Fruit fly (Drosophila melanogaster) whole organism, embryonic: ENCODE measurements around the gene APC4.

ENCODE experiments used
- Adf1 ChIP-seq: fragments of 200-800 bp; sonication (Bioruptor generic); IDR thresholded peaks from 2 replicates; pipeline ENCODE4 v1.3.6; 2022; ENCODE audit warnings: missing biosample characterization, missing genetic modification characterization
- Asciz ChIP-seq: fragments of 200-800 bp; sonication (Bioruptor generic); optimal IDR thresholded peaks from 2 replicates; lab custom pipeline; 2017; ENCODE audit warnings: missing biosample characterization, mild to moderate bottlenecking, missing genetic modification characterization, missing genetic modification reagents
- BtbVII ChIP-seq: fragments of 200-800 bp; sonication (Bioruptor generic); optimal IDR thresholded peaks from 3 replicates; lab custom pipeline; 2017; ENCODE audit warnings: missing biosample characterization, mild to moderate bottlenecking, missing genetic modification characterization
- CG10147 ChIP-seq: fragments of 200-800 bp; sonication (Bioruptor generic); optimal IDR thresholded peaks from 2 replicates; lab custom pipeline; 2019; ENCODE audit warnings: missing biosample characterization, mild to moderate bottlenecking, missing genetic modification characterization, moderate library complexity
- CG10267 ChIP-seq: fragments of 200-800 bp; sonication (Bioruptor generic); optimal IDR thresholded peaks from 2 replicates; lab custom pipeline; 2018; ENCODE audit warnings: missing biosample characterization, mild to moderate bottlenecking, missing genetic modification characterization, moderate library complexity
- CG10366 ChIP-seq: fragments of 200-800 bp; sonication (Bioruptor generic); IDR thresholded peaks from 2 replicates; pipeline ENCODE4 v1.3.6; 2022; ENCODE audit warnings: missing biosample characterization, missing genetic modification characterization
- CG12104 ChIP-seq: fragments of 200-800 bp; sonication (Bioruptor generic); optimal IDR thresholded peaks from 3 replicates; lab custom pipeline; 2016; ENCODE audit warnings: missing biosample characterization, missing genetic modification characterization
- CG12236 ChIP-seq: fragments of 200-800 bp; sonication (Bioruptor generic); optimal IDR thresholded peaks from 2 replicates; lab custom pipeline; 2016; ENCODE audit warnings: missing biosample characterization, missing genetic modification characterization
- CG13424 ChIP-seq: fragments of 200-800 bp; sonication (Bioruptor generic); optimal IDR thresholded peaks from 2 replicates; lab custom pipeline; 2019; ENCODE audit warnings: missing biosample characterization, mild to moderate bottlenecking, missing genetic modification characterization, moderate library complexity
- CG13775 ChIP-seq: fragments of 200-800 bp; sonication (Bioruptor generic); optimal IDR thresholded peaks from 3 replicates; lab custom pipeline; 2017; ENCODE audit warnings: missing biosample characterization, mild to moderate bottlenecking, missing genetic modification characterization
- CG14667 ChIP-seq: fragments of 200-800 bp; sonication (Bioruptor generic); IDR thresholded peaks from 2 replicates; pipeline ENCODE4 v1.3.6; 2022; ENCODE audit warnings: missing biosample characterization, missing genetic modification characterization
- CG15011 ChIP-seq: fragments of 200-800 bp; sonication (Bioruptor generic); optimal IDR thresholded peaks from 3 replicates; lab custom pipeline; 2018; ENCODE audit warnings: missing biosample characterization, mild to moderate bottlenecking, missing genetic modification characterization
- CG1647 ChIP-seq: fragments of 200-800 bp; sonication (Bioruptor generic); optimal IDR thresholded peaks from 3 replicates; lab custom pipeline; 2016; ENCODE audit warnings: missing biosample characterization, missing genetic modification characterization
- CG18011 ChIP-seq: fragments of 200-800 bp; sonication (Bioruptor generic); optimal IDR thresholded peaks from 2 replicates; lab custom pipeline; 2017; ENCODE audit warnings: missing biosample characterization, missing genetic modification characterization, mild to moderate bottlenecking, moderate library complexity, missing genotype
- CG2678 ChIP-seq: fragments of 200-800 bp; sonication (Bioruptor generic); optimal IDR thresholded peaks from 3 replicates; lab custom pipeline; 2019; ENCODE audit warnings: missing biosample characterization, mild to moderate bottlenecking, missing genetic modification characterization, moderate library complexity
- CG31365 ChIP-seq: fragments of 200-800 bp; sonication (Bioruptor generic); optimal IDR thresholded peaks from 2 replicates; lab custom pipeline; 2018; ENCODE audit warnings: missing biosample characterization, mild to moderate bottlenecking, missing genetic modification characterization
- CG34224 ChIP-seq: fragments of 200-800 bp; sonication (Bioruptor generic); IDR thresholded peaks from 3 replicates; pipeline ENCODE4 v1.3.6; 2022; ENCODE audit warnings: missing biosample characterization, missing genetic modification characterization; ENCODE audit not compliant: partially characterized antibody
- CG34376 ChIP-seq: fragments of 200-800 bp; sonication (Bioruptor generic); optimal IDR thresholded peaks from 2 replicates; lab custom pipeline; 2018; ENCODE audit warnings: missing biosample characterization, mild to moderate bottlenecking, missing genetic modification characterization
- CG34422 ChIP-seq: fragments of 200-800 bp; sonication (Bioruptor generic); IDR thresholded peaks from 3 replicates; pipeline ENCODE4 v1.3.6; 2022; ENCODE audit warnings: missing biosample characterization, missing genetic modification characterization
- CG4730 ChIP-seq: fragments of 200-800 bp; sonication (Bioruptor generic); IDR thresholded peaks from 2 replicates; pipeline ENCODE4 v1.3.6; 2022; ENCODE audit warnings: missing biosample characterization, missing genetic modification characterization
- CG4820 ChIP-seq: fragments of 200-800 bp; sonication (Bioruptor generic); optimal IDR thresholded peaks from 3 replicates; lab custom pipeline; 2016; ENCODE audit warnings: missing biosample characterization, missing genetic modification characterization
- CG5180 ChIP-seq: fragments of 200-800 bp; sonication (Bioruptor generic); optimal IDR thresholded peaks from 3 replicates; lab custom pipeline; 2017; ENCODE audit warnings: missing biosample characterization, missing genetic modification characterization, mild to moderate bottlenecking, moderate library complexity, missing genetic modification reagents
- CG6654 ChIP-seq: fragments of 200-800 bp; sonication (Bioruptor generic); optimal IDR thresholded peaks from 2 replicates; lab custom pipeline; 2017; ENCODE audit warnings: missing biosample characterization, mild to moderate bottlenecking, missing genetic modification characterization
- CG7745 ChIP-seq: fragments of 200-800 bp; sonication (Bioruptor generic); optimal IDR thresholded peaks from 2 replicates; lab custom pipeline; 2018; ENCODE audit warnings: missing biosample characterization, mild to moderate bottlenecking, missing genetic modification characterization, moderate library complexity
- CG7839 ChIP-seq: fragments of 200-800 bp; sonication (Bioruptor generic); optimal IDR thresholded peaks from 3 replicates; lab custom pipeline; 2018; ENCODE audit warnings: missing biosample characterization, mild to moderate bottlenecking, missing genetic modification characterization, moderate library complexity
- CG9797 ChIP-seq: fragments of 200-800 bp; sonication (Bioruptor generic); optimal IDR thresholded peaks from 3 replicates; lab custom pipeline; 2018; ENCODE audit warnings: missing biosample characterization, mild to moderate bottlenecking, missing genetic modification characterization
- D19A ChIP-seq: fragments of 200-800 bp; optimal IDR thresholded peaks from 3 replicates; lab custom pipeline; 2019; ENCODE audit warnings: missing biosample characterization, mild to moderate bottlenecking, missing genetic modification characterization, moderate library complexity
- Deaf1 ChIP-seq: fragments of 200-800 bp; optimal IDR thresholded peaks from 3 replicates; lab custom pipeline; 2019; ENCODE audit warnings: missing biosample characterization, mild to moderate bottlenecking, missing genetic modification characterization, moderate library complexity
- Elba2 ChIP-seq: fragments of 200-800 bp; sonication (Bioruptor generic); optimal IDR thresholded peaks from 3 replicates; lab custom pipeline; 2016; ENCODE audit warnings: missing biosample characterization, missing genetic modification characterization
- Fer3 ChIP-seq: fragments of 200-800 bp; sonication (Bioruptor generic); optimal IDR thresholded peaks from 2 replicates; lab custom pipeline; 2018; ENCODE audit warnings: missing biosample characterization, mild to moderate bottlenecking, missing genetic modification characterization, moderate library complexity
- Kr ChIP-seq: fragments of 200-800 bp; sonication (Bioruptor generic); optimal IDR thresholded peaks from 2 replicates; lab custom pipeline; 2017; ENCODE audit warnings: missing biosample characterization, mild to moderate bottlenecking, missing genetic modification characterization
- Max ChIP-seq: fragments of 200-800 bp; sonication (Bioruptor generic); optimal IDR thresholded peaks from 2 replicates; lab custom pipeline; 2016; ENCODE audit warnings: missing biosample characterization, mild to moderate bottlenecking, missing genetic modification characterization
- Neu2 ChIP-seq: fragments of 200-800 bp; sonication (Bioruptor generic); optimal IDR thresholded peaks from 3 replicates; lab custom pipeline; 2016; ENCODE audit warnings: missing biosample characterization, missing genetic modification characterization, borderline replicate concordance
- Pdp1 ChIP-seq, 2 experiments: fragments of 200-800 bp; sonication (Bioruptor generic); optimal IDR thresholded peaks; 3 replicates each; lab custom pipeline; 2016; ENCODE audit warnings: missing biosample characterization in 2 of 2, missing genetic modification characterization in 2 of 2, mild to moderate bottlenecking in 1 of 2, moderate library complexity in 1 of 2
- Ptx1 ChIP-seq: fragments of 200-800 bp; sonication (Bioruptor generic); IDR thresholded peaks from 2 replicates; pipeline ENCODE4 v1.3.6; 2022; ENCODE audit warnings: missing biosample characterization, missing genetic modification characterization
- Sin3A ChIP-seq: fragments of >200 bp; optimal IDR thresholded peaks from 2 replicates; lab custom pipeline; 2018
- Six4 ChIP-seq: fragments of 200-800 bp; sonication (Bioruptor generic); optimal IDR thresholded peaks from 2 replicates; lab custom pipeline; 2016; ENCODE audit warnings: missing biosample characterization, missing genetic modification characterization
- Sry-δ ChIP-seq: fragments of 200-800 bp; sonication (Bioruptor generic); optimal IDR thresholded peaks from 2 replicates; lab custom pipeline; 2016; ENCODE audit warnings: missing biosample characterization, missing genetic modification characterization
- bsh ChIP-seq, 2 experiments: fragments of 200-800 bp; sonication (Bioruptor generic); optimal IDR thresholded peaks; 2 replicates each; lab custom pipeline; 2017 to 2018; ENCODE audit warnings: mild to moderate bottlenecking in 2 of 2, missing biosample characterization in 2 of 2, missing genetic modification characterization in 2 of 2, moderate library complexity in 1 of 2
- caup ChIP-seq: fragments of 200-800 bp; sonication (Bioruptor generic); optimal IDR thresholded peaks from 3 replicates; lab custom pipeline; 2017; ENCODE audit warnings: missing biosample characterization, mild to moderate bottlenecking, missing genetic modification characterization, moderate library complexity; ENCODE audit not compliant: severe bottlenecking
- chif ChIP-seq, 2 experiments: fragments of 200-800 bp; sonication (Bioruptor generic); optimal IDR thresholded peaks; 3 replicates each; lab custom pipeline; 2016; ENCODE audit warnings: missing biosample characterization in 2 of 2, missing genetic modification characterization in 2 of 2
- gsb ChIP-seq: fragments of 200-800 bp; sonication (Bioruptor generic); IDR thresholded peaks from 2 replicates; pipeline ENCODE4 v1.3.6; 2022; ENCODE audit warnings: missing biosample characterization, missing genetic modification characterization
- lilli ChIP-seq: fragments of 200-800 bp; sonication (Bioruptor generic); optimal IDR thresholded peaks from 3 replicates; lab custom pipeline; 2016; ENCODE audit warnings: missing biosample characterization, missing genetic modification characterization
- nerfin-1 ChIP-seq: fragments of 200-800 bp; sonication (Bioruptor generic); optimal IDR thresholded peaks from 3 replicates; lab custom pipeline; 2019; ENCODE audit warnings: missing biosample characterization, mild to moderate bottlenecking, missing genetic modification characterization, moderate library complexity
- nom ChIP-seq: fragments of 200-800 bp; sonication (Bioruptor generic); optimal IDR thresholded peaks from 2 replicates; lab custom pipeline; 2017; ENCODE audit warnings: missing biosample characterization, missing genetic modification characterization, mild to moderate bottlenecking, moderate library complexity, missing genetic modification reagents
- pita ChIP-seq: fragments of 200-800 bp; sonication (Bioruptor generic); optimal IDR thresholded peaks from 2 replicates; lab custom pipeline; 2017; ENCODE audit warnings: missing biosample characterization, mild to moderate bottlenecking, missing genetic modification characterization
- pnt ChIP-seq: fragments of 200-800 bp; sonication (Bioruptor generic); optimal IDR thresholded peaks from 3 replicates; lab custom pipeline; 2016; ENCODE audit warnings: missing biosample characterization, missing genetic modification characterization
- sim ChIP-seq: fragments of 200-800 bp; sonication (Bioruptor generic); IDR thresholded peaks from 2 replicates; pipeline ENCODE4 v1.3.6; 2022; ENCODE audit warnings: missing biosample characterization, missing genetic modification characterization
- sima ChIP-seq: fragments of 200-800 bp; sonication (Bioruptor generic); optimal IDR thresholded peaks from 2 replicates; lab custom pipeline; 2016; ENCODE audit warnings: missing biosample characterization, missing genetic modification characterization

Gene APC4

dm6 chrX:9118961-9119633, 36.4 kb downstream of the APC4 start (continued):
- TF ChIP-seq CG2678 (tag; lab: Kevin White, UChicago) (peak; percentile 80), Sin3A (no peak), CG5180 (peak; percentile 97), CG14667 (GFP tag; lab: Robert Waterston, UW) (peak; percentile 30; the same call in 1 of the 2 replicates), CG7745 (tag; lab: Kevin White, UChicago) (no peak), caup (no peak), chif (GFP tag; optimal IDR thresholded peaks at IDR 0.05; lab: Kevin White, UChicago) (peak in 1 of 2 experiments; percentile 6), pnt (peak; percentile 46), CG34422 (GFP tag; lab: Robert Waterston, UW) (no peak), CG18011 (GFP tag; lab: Kevin White, UChicago) (no peak), Neu2 (no peak), Deaf1 (tag; lab: Kevin White, UChicago) (peak; percentile 21), CG34376 (no peak), CG15011 (GFP tag; lab: Kevin White, UChicago) (peak; percentile 10), CG13775 (no peak), Kr (GFP tag; lab: Kevin White, UChicago) (no peak), CG10267 (tag; lab: Kevin White, UChicago) (peak; percentile 16), CG10147 (GFP tag; lab: Kevin White, UChicago) (peak; percentile 59), CG34224 (GFP tag; lab: Robert Waterston, UW) (no peak), Adf1 (GFP tag; lab: Robert Waterston, UW) (no peak), sima (no peak), gsb (GFP tag; lab: Robert Waterston, UW) (no peak), pita (GFP tag; lab: Kevin White, UChicago) (no peak), nerfin-1 (peak; percentile 56), CG31365 (tag; lab: Kevin White, UChicago) (no peak), CG6654 (GFP tag; lab: Kevin White, UChicago) (peak; percentile 24), Max (GFP tag; lab: Kevin White, UChicago) (peak; percentile 22), Asciz (GFP tag; lab: Kevin White, UChicago) (peak; percentile 22), Elba2 (GFP tag; lab: Kevin White, UChicago) (no peak), BtbVII (peak; percentile 37), CG9797 (no peak), Pdp1 (GFP tag; optimal IDR thresholded peaks at IDR 0.05; lab: Kevin White, UChicago) (peak; percentile 12 to 17), Six4 (GFP tag; lab: Kevin White, UChicago) (peak; percentile 15), CG1647 (GFP tag; lab: Kevin White, UChicago) (no peak), Fer3 (tag; lab: Kevin White, UChicago) (peak; percentile 33), sim (GFP tag; lab: Robert Waterston, UW) (no peak), CG13424 (tag; lab: Kevin White, UChicago) (peak; percentile 37), lilli (GFP tag; lab: Kevin White, UChicago) (peak; percentile 32), nom (no peak), Ptx1 (GFP tag; lab: Robert Waterston, UW) (peak; percentile 53), CG12236 (no peak), CG4820 (GFP tag; lab: Kevin White, UChicago) (peak; percentile 36), CG4730 (GFP tag; lab: Robert Waterston, UW) (no peak), bsh (GFP tag; optimal IDR thresholded peaks at IDR 0.05; lab: Kevin White, UChicago) (peak; percentile 18 to 64), CG10366 (no peak), CG7839 (peak; percentile 65), Sry-δ (peak; percentile 2), CG12104 (peak; percentile 17), D19A (tag; lab: Kevin White, UChicago) (peak; percentile 53)
